Worm (Caenorhabditis elegans) whole organism, L4 larva: ENCODE results near the gene pals-22.

Experiments
- D1046.2 ChIP-seq: fragments of 200-800 bp; sonication (Bioruptor generic); IDR thresholded peaks from 2 replicates; pipeline ENCODE4 v1.3.6; 2022; ENCODE audit warnings: missing genetic modification characterization, missing compliant biosample characterization
- F10B5.3 ChIP-seq: sonication (generic microtip); optimal IDR thresholded peaks from 2 replicates; lab custom pipeline; 2016; ENCODE audit warnings: mild to moderate bottlenecking, missing genetic modification characterization, missing compliant biosample characterization
- F37D6.2 ChIP-seq: sonication (generic microtip); optimal IDR thresholded peaks from 2 replicates; lab custom pipeline; 2016; ENCODE audit warnings: mild to moderate bottlenecking, missing genetic modification characterization, missing compliant biosample characterization
- F44E2.7 ChIP-seq: fragments of 200-800 bp; sonication (Bioruptor generic); IDR thresholded peaks from 2 replicates; pipeline ENCODE4 v2.1.2; 2022; ENCODE audit warnings: missing genetic modification characterization, missing compliant biosample characterization
- R02D3.7 ChIP-seq: fragments of 150-350 bp; sonication (generic microtip); optimal IDR thresholded peaks from 3 replicates; lab custom pipeline; 2014; ENCODE audit warnings: missing biosample characterization, missing genetic modification characterization
- T20F7.1 ChIP-seq: fragments of 200-800 bp; sonication (Bioruptor generic); optimal IDR thresholded peaks from 2 replicates; lab custom pipeline; 2018; ENCODE audit warnings: mild to moderate bottlenecking, missing genetic modification characterization, missing compliant biosample characterization
- T26A8.4 ChIP-seq: fragments of 200-800 bp; sonication (Bioruptor generic); IDR thresholded peaks from 2 replicates; pipeline ENCODE4 v1.3.6; 2022; ENCODE audit warnings: missing genetic modification characterization, missing compliant biosample characterization
- Y105C5A.15 ChIP-seq: fragments of 200-800 bp; sonication (Bioruptor generic); IDR thresholded peaks from 2 replicates; pipeline ENCODE4 v1.3.6; 2022; ENCODE audit warnings: missing genetic modification characterization, missing compliant biosample characterization
- Y48G9A.11 ChIP-seq: fragments of 200-800 bp; sonication (Bioruptor generic); IDR thresholded peaks from 2 replicates; pipeline ENCODE4 v1.3.6; 2022; ENCODE audit warnings: missing genetic modification reagents, missing genetic modification characterization, missing compliant biosample characterization
- Y75B8A.6 ChIP-seq: fragments of 200-800 bp; sonication (Bioruptor generic); IDR thresholded peaks from 2 replicates; pipeline ENCODE4 v1.3.6; 2022; ENCODE audit warnings: missing genetic modification reagents, missing genetic modification characterization, missing compliant biosample characterization
- ZK337.2 ChIP-seq: fragments of 200-800 bp; sonication (Bioruptor generic); IDR thresholded peaks from 2 replicates; pipeline ENCODE4 v1.3.6; 2022; ENCODE audit warnings: missing genetic modification reagents, missing genetic modification characterization, missing compliant biosample characterization
- aha-1 ChIP-seq: fragments of 150-350 bp; peaks from one replicate; lab custom pipeline; 2014; ENCODE audit warnings: missing biosample characterization, missing genetic modification characterization
- ceh-28 ChIP-seq: fragments of 150-350 bp; optimal IDR thresholded peaks from 2 replicates; lab custom pipeline; 2014; ENCODE audit warnings: missing biosample characterization, missing genetic modification reagents, missing genetic modification characterization
- ceh-32 ChIP-seq: sonication (generic microtip); optimal IDR thresholded peaks from 2 replicates; lab custom pipeline; 2016; ENCODE audit warnings: mild to moderate bottlenecking, missing genetic modification characterization, missing compliant biosample characterization; ENCODE audit not compliant: poor library complexity
- daf-12 ChIP-seq: fragments of 150-350 bp; optimal IDR thresholded peaks from 2 replicates; lab custom pipeline; 2014; ENCODE audit warnings: missing biosample characterization, missing genetic modification reagents, missing genetic modification characterization
- daf-16 ChIP-seq, 3 experiments: sonication (generic microtip); optimal IDR thresholded peaks; 2 replicates each; lab custom pipeline; 2016 to 2017; ENCODE audit warnings: missing genetic modification characterization in 3 of 3, missing genetic modification reagents in 3 of 3, mild to moderate bottlenecking in 2 of 3, missing compliant biosample characterization in 2 of 3, missing biosample characterization in 1 of 3, moderate library complexity in 1 of 3
- dmd-6 ChIP-seq: fragments of 200-800 bp; sonication (Bioruptor generic); IDR thresholded peaks from 2 replicates; pipeline ENCODE4 v1.3.6; 2022; ENCODE audit warnings: missing genetic modification reagents, missing genetic modification characterization, missing compliant biosample characterization
- dmd-8 ChIP-seq: fragments of 200-800 bp; sonication (Bioruptor generic); IDR thresholded peaks from 2 replicates; pipeline ENCODE4 v1.3.6; 2022; ENCODE audit warnings: missing genetic modification characterization, missing compliant biosample characterization
- dve-1 ChIP-seq: sonication (generic microtip); optimal IDR thresholded peaks from 2 replicates; lab custom pipeline; 2017; ENCODE audit warnings: antibody characterized with exemption, mild to moderate bottlenecking, missing genetic modification characterization, missing compliant biosample characterization; ENCODE audit not compliant: insufficient read depth
- egl-43 ChIP-seq: fragments of 200-800 bp; sonication (Bioruptor generic); IDR thresholded peaks from 2 replicates; pipeline ENCODE4 v1.3.6; 2022; ENCODE audit warnings: missing genetic modification reagents, missing genetic modification characterization, missing compliant biosample characterization
- fos-1 ChIP-seq: fragments of 150-350 bp; optimal IDR thresholded peaks from 2 replicates; lab custom pipeline; 2014; ENCODE audit warnings: missing biosample characterization, missing genetic modification characterization
- hlh-11 ChIP-seq: fragments of 200-800 bp; sonication (Bioruptor generic); optimal IDR thresholded peaks from 2 replicates; lab custom pipeline; 2018; ENCODE audit warnings: mild to moderate bottlenecking, missing genetic modification characterization, missing compliant biosample characterization
- jun-1 ChIP-seq: fragments of 150-350 bp; optimal IDR thresholded peaks from 2 replicates; lab custom pipeline; 2014; ENCODE audit warnings: missing biosample characterization, missing genetic modification reagents, missing genetic modification characterization
- lim-7 ChIP-seq: fragments of 200-800 bp; sonication (Bioruptor generic); IDR thresholded peaks from 2 replicates; pipeline ENCODE4 v1.3.6; 2022; ENCODE audit warnings: missing genetic modification characterization, missing compliant biosample characterization
- lin-13 ChIP-seq: fragments of 150-350 bp; optimal IDR thresholded peaks from 2 replicates; lab custom pipeline; 2014; ENCODE audit warnings: missing biosample characterization, missing genetic modification reagents, missing genetic modification characterization
- lir-3 ChIP-seq: sonication (generic microtip); optimal IDR thresholded peaks from 2 replicates; lab custom pipeline; 2016; ENCODE audit warnings: mild to moderate bottlenecking, missing genetic modification characterization, missing compliant biosample characterization
- lsy-2 ChIP-seq, 2 experiments: fragments of 150-350 bp in 1 of 2; sonication (generic microtip) in 1 of 2; optimal IDR thresholded peaks; 2 replicates each; lab custom pipeline; 2014 to 2017; ENCODE audit warnings: missing biosample characterization in 2 of 2, missing genetic modification characterization in 2 of 2
- madf-9 ChIP-seq: fragments of 200-800 bp; sonication (Bioruptor generic); conservative IDR thresholded peaks from 2 replicates; pipeline ENCODE4 v1.3.6; 2022; ENCODE audit warnings: missing genetic modification reagents, missing genetic modification characterization, missing compliant biosample characterization
- mdt-29 ChIP-seq: fragments of 200-800 bp; sonication (Bioruptor generic); IDR thresholded peaks from 2 replicates; pipeline ENCODE4 v1.3.6; 2022; ENCODE audit warnings: missing genetic modification reagents, missing genetic modification characterization, missing compliant biosample characterization
- mes-2 ChIP-seq: sonication (generic microtip); optimal IDR thresholded peaks from 2 replicates; lab custom pipeline; 2016; ENCODE audit warnings: missing genotype, mild to moderate bottlenecking, missing genetic modification characterization, missing compliant biosample characterization; ENCODE audit not compliant: poor library complexity, severe bottlenecking
- mxl-2 ChIP-seq: fragments of 200-800 bp; sonication (Bioruptor generic); conservative IDR thresholded peaks from 2 replicates; pipeline ENCODE4 v1.3.6; 2022; ENCODE audit warnings: missing genetic modification reagents, missing genetic modification characterization, missing compliant biosample characterization
- nhr-10 ChIP-seq: fragments of 150-350 bp; optimal IDR thresholded peaks from 2 replicates; lab custom pipeline; 2014; ENCODE audit warnings: missing biosample characterization, missing genetic modification characterization
- nhr-25 ChIP-seq: sonication (generic microtip); optimal IDR thresholded peaks from 2 replicates; lab custom pipeline; 2017; ENCODE audit warnings: missing genetic modification characterization, mild to moderate bottlenecking, missing compliant biosample characterization, antibody characterized with exemption, moderate library complexity, borderline replicate concordance; ENCODE audit not compliant: insufficient read depth
- nhr-28 ChIP-seq: fragments of 150-350 bp; optimal IDR thresholded peaks from 2 replicates; lab custom pipeline; 2014; ENCODE audit warnings: missing biosample characterization, missing genetic modification characterization
- nhr-42 ChIP-seq: fragments of 200-800 bp; sonication (Bioruptor generic); IDR thresholded peaks from 2 replicates; pipeline ENCODE4 v1.3.6; 2022; ENCODE audit warnings: missing genetic modification characterization, missing compliant biosample characterization
- nhr-6 ChIP-seq: fragments of 150-350 bp; optimal IDR thresholded peaks from 2 replicates; lab custom pipeline; 2014; ENCODE audit warnings: missing biosample characterization, missing genetic modification characterization
- pqm-1 ChIP-seq: sonication (generic microtip); optimal IDR thresholded peaks from 2 replicates; lab custom pipeline; 2017; ENCODE audit warnings: missing biosample characterization, missing genetic modification characterization
- rbr-2 ChIP-seq: sonication (generic microtip); optimal IDR thresholded peaks from 2 replicates; lab custom pipeline; 2016; ENCODE audit warnings: missing genotype, missing genetic modification characterization, missing compliant biosample characterization
- tag-97 ChIP-seq: fragments of 200-800 bp; sonication (Bioruptor generic); IDR thresholded peaks from 2 replicates; pipeline ENCODE4 v1.3.6; 2022; ENCODE audit warnings: missing genetic modification characterization, missing compliant biosample characterization
- unc-130 ChIP-seq: sonication (generic microtip); optimal IDR thresholded peaks from 2 replicates; lab custom pipeline; 2016; ENCODE audit warnings: missing genetic modification reagents, missing genetic modification characterization, missing compliant biosample characterization
- unc-39 ChIP-seq: sonication (generic microtip); optimal IDR thresholded peaks from 2 replicates; lab custom pipeline; 2017; ENCODE audit warnings: missing biosample characterization, missing genetic modification characterization
- vab-7 ChIP-seq: fragments of 200-800 bp; sonication (Bioruptor generic); IDR thresholded peaks from 2 replicates; pipeline ENCODE4 v1.3.6; 2022; ENCODE audit warnings: missing genetic modification reagents, missing genetic modification characterization, missing compliant biosample characterization
- zag-1 ChIP-seq: fragments of 150-350 bp; optimal IDR thresholded peaks from 2 replicates; lab custom pipeline; 2014; ENCODE audit warnings: missing biosample characterization, missing genetic modification characterization
- ztf-11 ChIP-seq: fragments of 150-350 bp; optimal IDR thresholded peaks from 2 replicates; lab custom pipeline; 2014; ENCODE audit warnings: missing biosample characterization, missing genetic modification characterization
- ztf-7 ChIP-seq: fragments of 150-350 bp; optimal IDR thresholded peaks from 2 replicates; lab custom pipeline; 2014; ENCODE audit warnings: missing biosample characterization, missing genetic modification characterization

pals-22 gene

DNA sequence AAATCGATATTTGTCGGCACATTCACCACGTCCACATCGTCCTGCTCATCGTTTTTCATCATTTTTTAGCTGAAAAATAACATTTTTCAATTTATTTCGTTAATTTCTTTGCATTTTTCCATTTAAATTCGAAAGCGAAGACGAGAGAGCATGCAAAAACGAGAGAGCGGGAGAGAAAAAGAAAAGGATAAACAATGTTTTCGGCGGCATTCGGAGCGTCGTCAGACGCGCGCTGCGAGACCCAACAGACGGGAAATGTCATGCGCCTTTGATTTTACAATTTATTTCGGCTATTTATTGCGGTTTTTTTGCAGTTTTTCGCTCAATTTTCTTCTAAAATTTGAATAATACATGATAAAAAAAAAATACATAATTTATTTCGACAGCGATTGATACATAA lies 45.9 kb upstream of the pals-22 start, which contains the start of gene attf-3 (continued):
- no peak for TF ChIP-seq vab-7 (GFP tag; lab: Robert Waterston, UW)
- TF ChIP-seq D1046.2 (GFP tag; lab: Robert Waterston, UW): no peak
- TF ChIP-seq nhr-10: no peak
- TF ChIP-seq nhr-6 (tag; lab: Kevin White, UChicago): peak; percentile 40
- no peak for TF ChIP-seq lir-3 (tag; lab: Kevin White, UChicago)
- TF ChIP-seq ZK337.2 (GFP tag; lab: Robert Waterston, UW): no peak
- TF ChIP-seq ztf-11 (tag; lab: Kevin White, UChicago): no peak
- TF ChIP-seq dmd-6 (GFP tag; lab: Robert Waterston, UW): no peak
- TF ChIP-seq jun-1 (tag; lab: Kevin White, UChicago): no peak
- no peak for TF ChIP-seq ceh-32 (tag; lab: Kevin White, UChicago)
- TF ChIP-seq egl-43 (GFP tag; lab: Robert Waterston, UW): no peak
- no peak for TF ChIP-seq aha-1 (tag; lab: Kevin White, UChicago)
- TF ChIP-seq daf-12: no peak
- no peak for TF ChIP-seq zag-1 (tag; lab: Kevin White, UChicago)
- no peak for TF ChIP-seq F44E2.7 (GFP tag; lab: Robert Waterston, UW)
- TF ChIP-seq ztf-7 (tag; lab: Kevin White, UChicago): no peak
- peak; percentile 81 for TF ChIP-seq unc-130
- TF ChIP-seq daf-16 (GFP tag; optimal IDR thresholded peaks at IDR 0.05; lab: Kevin White, UChicago): peak in 1 of 2 experiments; percentile 11
- TF ChIP-seq daf-16 (tag; optimal IDR thresholded peaks at IDR 0.05; lab: Kevin White, UChicago): peak; percentile 78
- TF ChIP-seq R02D3.7 (tag; lab: Kevin White, UChicago): no peak
- TF ChIP-seq lsy-2 (tag; optimal IDR thresholded peaks at IDR 0.05; lab: Kevin White, UChicago): peak in 1 of 2 experiments; percentile 87
- no peak for TF ChIP-seq Y75B8A.6 (GFP tag; lab: Robert Waterston, UW)
- TF ChIP-seq nhr-28 (tag; lab: Kevin White, UChicago): peak; percentile 16
- TF ChIP-seq F10B5.3 (tag; lab: Kevin White, UChicago): no peak
- no peak for TF ChIP-seq F37D6.2 (tag; lab: Kevin White, UChicago)
- TF ChIP-seq mdt-29 (GFP tag; lab: Robert Waterston, UW): no peak
- peak; percentile 63 for TF ChIP-seq dve-1 (tag; lab: Kevin White, UChicago)
- peak; percentile 85 for TF ChIP-seq lin-13 (GFP tag; lab: Kevin White, UChicago)
- peak; percentile 32 for TF ChIP-seq hlh-11
- no peak for TF ChIP-seq lim-7
- no peak for TF ChIP-seq ceh-28 (tag; lab: Kevin White, UChicago)
- peak; percentile 96 for TF ChIP-seq Y48G9A.11 (GFP tag; lab: Robert Waterston, UW)
- no peak for TF ChIP-seq madf-9
- TF ChIP-seq nhr-25: no peak
- TF ChIP-seq unc-39 (tag; lab: Kevin White, UChicago): no peak
- TF ChIP-seq pqm-1 (tag; lab: Kevin White, UChicago): no peak
- no peak for TF ChIP-seq mxl-2
- no peak for TF ChIP-seq tag-97
- TF ChIP-seq T26A8.4 (GFP tag; lab: Robert Waterston, UW): no peak
- no peak for TF ChIP-seq dmd-8 (GFP tag; lab: Robert Waterston, UW)
- TF ChIP-seq nhr-42 (GFP tag; lab: Robert Waterston, UW): no peak
- no peak for TF ChIP-seq T20F7.1 (GFP tag; lab: Kevin White, UChicago)
- TF ChIP-seq rbr-2 (tag; lab: Kevin White, UChicago): peak; percentile 39
- peak; percentile 74 for TF ChIP-seq mes-2 (tag; lab: Kevin White, UChicago)
- TF ChIP-seq Y105C5A.15 (GFP tag; lab: Robert Waterston, UW): no peak
- TF ChIP-seq fos-1 (tag; lab: Kevin White, UChicago): no peak
